Fruit fly (Drosophila melanogaster) whole organism, adult: ENCODE data around the gene bif.

Source experiments
- CG11617 ChIP-seq: fragments of 200-800 bp; sonication (Bioruptor generic); optimal IDR thresholded peaks from 2 replicates; lab custom pipeline; 2017; ENCODE audit warnings: mild to moderate bottlenecking, missing biosample characterization, missing genetic modification reagents, missing genetic modification characterization
- CG12768 ChIP-seq: fragments of 200-800 bp; sonication (Bioruptor generic); optimal IDR thresholded peaks from 2 replicates; lab custom pipeline; 2017; ENCODE audit warnings: missing biosample characterization, missing genetic modification characterization, mild to moderate bottlenecking, moderate library complexity, missing genetic modification reagents
- CG14711 ChIP-seq: fragments of 200-800 bp; sonication (Bioruptor generic); optimal IDR thresholded peaks from 2 replicates; lab custom pipeline; 2018; ENCODE audit warnings: missing biosample characterization, mild to moderate bottlenecking, missing genetic modification characterization, moderate library complexity
- CG1620 ChIP-seq: fragments of 200-800 bp; sonication (Bioruptor generic); optimal IDR thresholded peaks from 2 replicates; lab custom pipeline; 2016; ENCODE audit warnings: missing biosample characterization, missing genetic modification characterization
- CG33017 ChIP-seq: fragments of 200-800 bp; sonication (Bioruptor generic); optimal IDR thresholded peaks from 2 replicates; lab custom pipeline; 2018; ENCODE audit warnings: missing biosample characterization, mild to moderate bottlenecking, missing genetic modification characterization, moderate library complexity
- CG5204 ChIP-seq: fragments of 200-800 bp; sonication (Bioruptor generic); optimal IDR thresholded peaks from 2 replicates; lab custom pipeline; 2016; ENCODE audit warnings: missing biosample characterization, missing genetic modification characterization
- CG7045 ChIP-seq: fragments of 200-800 bp; sonication (Bioruptor generic); optimal IDR thresholded peaks from 2 replicates; lab custom pipeline; 2017; ENCODE audit warnings: missing biosample characterization, mild to moderate bottlenecking, missing genetic modification characterization
- CG7101 ChIP-seq: fragments of 200-800 bp; sonication (Bioruptor generic); optimal IDR thresholded peaks from 2 replicates; lab custom pipeline; 2018; ENCODE audit warnings: missing biosample characterization, mild to moderate bottlenecking, missing genetic modification characterization, moderate library complexity
- Clk ChIP-seq: fragments of 200-800 bp; sonication (Bioruptor generic); optimal IDR thresholded peaks from 2 replicates; lab custom pipeline; 2017; ENCODE audit warnings: missing biosample characterization, missing genetic modification characterization
- Crg-1 ChIP-seq: fragments of 200-800 bp; sonication (Bioruptor generic); optimal IDR thresholded peaks from 2 replicates; lab custom pipeline; 2016; ENCODE audit warnings: missing biosample characterization, missing genetic modification characterization
- Hr96 ChIP-seq: fragments of 200-800 bp; sonication (Bioruptor generic); optimal IDR thresholded peaks from 2 replicates; lab custom pipeline; 2016; ENCODE audit warnings: missing biosample characterization, missing genetic modification characterization
- Mnt ChIP-seq: fragments of 200-800 bp; sonication (Bioruptor generic); optimal IDR thresholded peaks from 2 replicates; lab custom pipeline; 2016; ENCODE audit warnings: missing biosample characterization, mild to moderate bottlenecking, missing genetic modification characterization
- bab1 ChIP-seq: fragments of 200-800 bp; sonication (Bioruptor generic); optimal IDR thresholded peaks from 3 replicates; lab custom pipeline; 2019; ENCODE audit warnings: missing biosample characterization, mild to moderate bottlenecking, missing genetic modification characterization, moderate library complexity
- cic ChIP-seq: fragments of 200-800 bp; sonication (Bioruptor generic); optimal IDR thresholded peaks from 2 replicates; lab custom pipeline; 2017; ENCODE audit warnings: missing biosample characterization, mild to moderate bottlenecking, missing genetic modification characterization, moderate library complexity
- cnc ChIP-seq, 2 experiments: fragments of >200 bp; optimal IDR thresholded peaks; 2 replicates each; lab custom pipeline; 2017
- kay ChIP-seq: fragments of 200-800 bp; sonication (Bioruptor generic); peaks from one replicate; lab custom pipeline; 2016; ENCODE audit warnings: missing biosample characterization, missing genetic modification characterization, borderline replicate concordance
- ovo ChIP-seq: fragments of 200-800 bp; sonication (Bioruptor generic); optimal IDR thresholded peaks from 2 replicates; lab custom pipeline; 2016; ENCODE audit warnings: missing biosample characterization, missing genetic modification characterization
- pad ChIP-seq: fragments of 200-800 bp; sonication (Bioruptor generic); optimal IDR thresholded peaks from 3 replicates; lab custom pipeline; 2017; ENCODE audit warnings: missing biosample characterization, missing genetic modification characterization, mild to moderate bottlenecking, moderate library complexity, missing genetic modification reagents
- tj ChIP-seq: fragments of 200-800 bp; sonication (Bioruptor generic); optimal IDR thresholded peaks from 3 replicates; lab custom pipeline; 2017; ENCODE audit warnings: missing biosample characterization, mild to moderate bottlenecking, missing genetic modification characterization, moderate library complexity
- toe ChIP-seq: fragments of 200-800 bp; sonication (Bioruptor generic); optimal IDR thresholded peaks from 2 replicates; lab custom pipeline; 2016; ENCODE audit warnings: missing biosample characterization, missing genetic modification characterization

The bif gene

DNA sequence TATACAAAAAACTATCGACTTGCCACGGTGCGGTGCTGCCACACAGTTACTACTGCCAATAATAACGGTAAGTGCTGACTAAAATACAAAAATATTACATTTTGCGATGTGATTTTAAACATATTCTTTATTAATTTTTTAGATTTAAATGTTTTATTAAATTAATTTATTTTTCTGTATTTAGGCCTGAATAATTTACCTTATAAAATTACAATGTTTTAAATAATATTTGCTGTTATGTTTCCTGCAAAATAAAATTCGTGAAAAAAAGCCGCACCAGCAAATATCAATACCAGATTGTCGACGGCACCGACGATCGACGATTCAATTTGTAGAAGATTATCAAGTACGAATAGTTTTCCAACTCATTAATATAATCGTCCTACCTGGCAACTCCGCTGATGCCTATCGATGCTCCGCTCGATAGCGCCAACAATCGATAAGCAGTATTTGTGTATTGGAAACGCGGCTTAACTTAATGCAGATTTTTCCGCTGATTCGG is at the start of gene bif, which contains the start of gene Vlet:
bif (plus strand) TSS at position 432 of the 502 bp plus-strand sequence.
Vlet (minus strand) TSS at position 51 of the 502 bp plus-strand sequence.
- TF ChIP-seq Crg-1 (GFP tag; lab: Kevin White, UChicago) = peak; percentile 56
- TF ChIP-seq CG33017 (tag; lab: Kevin White, UChicago) = no peak
- TF ChIP-seq tj (GFP tag; lab: Kevin White, UChicago) = peak; percentile 12
- peak; percentile 75 for TF ChIP-seq CG14711 (tag; lab: Kevin White, UChicago)
- no peak for TF ChIP-seq CG12768 (GFP tag; lab: Kevin White, UChicago)
- TF ChIP-seq CG7101 (tag; lab: Kevin White, UChicago) = peak; percentile 69
- peak; percentile 77 for TF ChIP-seq kay (GFP tag; lab: Kevin White, UChicago)
- peak; percentile 48 for TF ChIP-seq Mnt
- no peak for TF ChIP-seq Clk (GFP tag; lab: Kevin White, UChicago)
- TF ChIP-seq CG7045 = peak; percentile 40
- peak; percentile 73 for TF ChIP-seq CG1620 (GFP tag; lab: Kevin White, UChicago)
- TF ChIP-seq pad (GFP tag; lab: Kevin White, UChicago) = no peak
- peak; percentile 55 for TF ChIP-seq Hr96 (GFP tag; lab: Kevin White, UChicago)
- TF ChIP-seq cic = no peak
- peak; percentile 37 for TF ChIP-seq CG5204 (GFP tag; lab: Kevin White, UChicago)
- peak; percentile 0 for TF ChIP-seq ovo (GFP tag; lab: Kevin White, UChicago)
- TF ChIP-seq toe (GFP tag; lab: Kevin White, UChicago) = peak; percentile 52
- TF ChIP-seq bab1 = peak; percentile 62
- TF ChIP-seq cnc (optimal IDR thresholded peaks at IDR 0.05; lab: Kevin White, UChicago) = no peak
- peak; percentile 82 for TF ChIP-seq CG11617

- TF ChIP-seq kay (GFP tag; lab: Kevin White, UChicago) (peak; percentile 12), CG5204 (GFP tag; lab: Kevin White, UChicago) (no peak)
These were observed 49.7 kb upstream of the bif start for dm6 chrX:11628986-11629571.

- no peak for TF ChIP-seq CG33017 (tag; lab: Kevin White, UChicago)
- TF ChIP-seq bab1 = no peak
- TF ChIP-seq CG7045 = no peak
- TF ChIP-seq kay (GFP tag; lab: Kevin White, UChicago) = no peak
- TF ChIP-seq ovo (GFP tag; lab: Kevin White, UChicago) = no peak
- TF ChIP-seq CG11617 = no peak
- no peak for TF ChIP-seq cic
- TF ChIP-seq Crg-1 (GFP tag; lab: Kevin White, UChicago) = no peak
- TF ChIP-seq CG7101 (tag; lab: Kevin White, UChicago) = no peak
- TF ChIP-seq toe (GFP tag; lab: Kevin White, UChicago) = no peak
- no peak for TF ChIP-seq tj (GFP tag; lab: Kevin White, UChicago)
- no peak for TF ChIP-seq CG5204 (GFP tag; lab: Kevin White, UChicago)
- no peak for TF ChIP-seq pad (GFP tag; lab: Kevin White, UChicago)
- no peak for TF ChIP-seq CG12768 (GFP tag; lab: Kevin White, UChicago)
- no peak for TF ChIP-seq CG14711 (tag; lab: Kevin White, UChicago)
- no peak for TF ChIP-seq cnc (optimal IDR thresholded peaks at IDR 0.05; lab: Kevin White, UChicago)
- no peak for TF ChIP-seq Hr96 (GFP tag; lab: Kevin White, UChicago)
- no peak for TF ChIP-seq Mnt
These were observed 47.1 kb upstream of the bif start for dm6 chrX:11631704-11632103.

DNA sequence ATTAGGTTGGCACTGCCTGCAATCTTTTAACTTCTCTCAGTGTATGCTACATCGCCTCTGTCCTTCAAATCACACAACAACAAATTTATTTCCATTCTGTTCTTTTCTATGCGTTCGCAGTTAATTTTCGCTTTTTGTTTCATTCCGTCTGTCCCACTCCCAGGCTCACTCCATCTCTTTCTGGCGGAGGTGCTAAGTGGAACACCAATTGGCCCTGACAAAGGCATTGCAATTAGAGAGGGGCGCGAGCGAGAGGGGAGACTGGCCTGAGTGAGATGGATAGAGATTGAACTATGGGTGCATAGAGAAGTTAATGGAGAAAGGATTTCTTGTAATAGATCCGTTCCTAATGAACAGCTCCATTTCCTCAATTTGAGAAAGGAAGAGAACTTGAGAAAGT is 38.3 kb upstream of the bif start:
- no peak for TF ChIP-seq CG1620 (GFP tag; lab: Kevin White, UChicago)
- no peak for TF ChIP-seq Mnt
- no peak for TF ChIP-seq cic
- no peak for TF ChIP-seq Clk (GFP tag; lab: Kevin White, UChicago)
- no peak for TF ChIP-seq CG5204 (GFP tag; lab: Kevin White, UChicago)
- no peak for TF ChIP-seq bab1
- TF ChIP-seq CG33017 (tag; lab: Kevin White, UChicago) = no peak
- TF ChIP-seq Hr96 (GFP tag; lab: Kevin White, UChicago) = no peak
- no peak for TF ChIP-seq CG7101 (tag; lab: Kevin White, UChicago)
- TF ChIP-seq toe (GFP tag; lab: Kevin White, UChicago) = no peak
- TF ChIP-seq CG12768 (GFP tag; lab: Kevin White, UChicago) = no peak
- no peak for TF ChIP-seq CG14711 (tag; lab: Kevin White, UChicago)

- TF ChIP-seq tj (GFP tag; lab: Kevin White, UChicago) = no peak
- no peak for TF ChIP-seq toe (GFP tag; lab: Kevin White, UChicago)
- no peak for TF ChIP-seq CG1620 (GFP tag; lab: Kevin White, UChicago)
- TF ChIP-seq CG14711 (tag; lab: Kevin White, UChicago) = no peak
- TF ChIP-seq Clk (GFP tag; lab: Kevin White, UChicago) = no peak
- no peak for TF ChIP-seq kay (GFP tag; lab: Kevin White, UChicago)
These were observed 35.5 kb upstream of the bif start for dm6 chrX:11643227-11643626.

dm6 chrX:11644530-11645080 is 34.2 kb upstream of the bif start:
- no peak for TF ChIP-seq CG5204 (GFP tag; lab: Kevin White, UChicago)
- TF ChIP-seq Mnt = no peak
- TF ChIP-seq CG7045 = no peak
- no peak for TF ChIP-seq CG33017 (tag; lab: Kevin White, UChicago)
- TF ChIP-seq Clk (GFP tag; lab: Kevin White, UChicago) = no peak
- TF ChIP-seq cnc (optimal IDR thresholded peaks at IDR 0.05; lab: Kevin White, UChicago) = no peak
- TF ChIP-seq Crg-1 (GFP tag; lab: Kevin White, UChicago) = no peak
- no peak for TF ChIP-seq bab1
